Worm (Caenorhabditis elegans) whole organism, L2 larva: ENCODE results near the gene lipl-6.

Experiments used
- ZK546.5 ChIP-seq: sonication (generic microtip); optimal IDR thresholded peaks from 2 replicates; lab custom pipeline; 2017; ENCODE audit warnings: missing biosample characterization, missing genetic modification characterization
- alr-1 ChIP-seq: fragments of 150-350 bp; optimal IDR thresholded peaks from 2 replicates; lab custom pipeline; 2014; ENCODE audit warnings: missing biosample characterization, missing genetic modification characterization
- dmd-4 ChIP-seq: sonication (generic microtip); optimal IDR thresholded peaks from 2 replicates; lab custom pipeline; 2017; ENCODE audit warnings: missing biosample characterization, missing genetic modification characterization
- elt-3 ChIP-seq: sonication (generic microtip); optimal IDR thresholded peaks from 2 replicates; lab custom pipeline; 2017; ENCODE audit warnings: missing biosample characterization, missing genetic modification characterization
- fos-1 ChIP-seq: fragments of 150-350 bp; optimal IDR thresholded peaks from 2 replicates; lab custom pipeline; 2014; ENCODE audit warnings: missing biosample characterization, missing genetic modification characterization
- mab-5 ChIP-seq: fragments of 150-350 bp; optimal IDR thresholded peaks from 2 replicates; lab custom pipeline; 2014; ENCODE audit warnings: missing biosample characterization, missing genetic modification characterization
- nhr-10 ChIP-seq: sonication (generic microtip); optimal IDR thresholded peaks from 2 replicates; lab custom pipeline; 2017; ENCODE audit warnings: missing biosample characterization, missing genetic modification characterization
- nhr-25 ChIP-seq: fragments of 150-350 bp; sonication (generic microtip); optimal IDR thresholded peaks from 3 replicates; lab custom pipeline; 2014; ENCODE audit warnings: missing biosample characterization, missing genetic modification characterization
- nhr-6 ChIP-seq: fragments of 150-350 bp; optimal IDR thresholded peaks from 2 replicates; lab custom pipeline; 2014; ENCODE audit warnings: missing biosample characterization, missing genetic modification characterization
- sma-9 ChIP-seq, 2 experiments: fragments of 150-350 bp in 1 of 2; sonication (generic microtip) in 1 of 2; optimal IDR thresholded peaks; 2 replicates each; lab custom pipeline; 2014 to 2016; ENCODE audit warnings: missing genetic modification characterization in 2 of 2, mild to moderate bottlenecking in 1 of 2, missing biosample characterization in 1 of 2, missing compliant biosample characterization in 1 of 2, missing genetic modification reagents in 1 of 2, moderate library complexity in 1 of 2
- unc-39 ChIP-seq: fragments of 150-350 bp; optimal IDR thresholded peaks from 2 replicates; lab custom pipeline; 2014; ENCODE audit warnings: missing biosample characterization, missing genetic modification characterization
- unc-62 ChIP-seq: fragments of 150-350 bp; optimal IDR thresholded peaks from 2 replicates; lab custom pipeline; 2014; ENCODE audit warnings: missing biosample characterization, missing genetic modification reagents, missing genetic modification characterization

ce11 chrV:6901943-6902549, 32.1 kb downstream of the lipl-6 start:
- TF ChIP-seq nhr-25 (no peak), unc-39 (tag; lab: Kevin White, UChicago) (no peak), elt-3 (tag; lab: Kevin White, UChicago) (no peak), nhr-10 (tag; lab: Kevin White, UChicago) (no peak), nhr-6 (tag; lab: Kevin White, UChicago) (no peak), unc-62 (no peak), fos-1 (no peak), ZK546.5 (no peak), sma-9 (GFP tag; optimal IDR thresholded peaks at IDR 0.05; lab: Kevin White, UChicago) (no peak), sma-9 (tag; optimal IDR thresholded peaks at IDR 0.05; lab: Kevin White, UChicago) (no peak), mab-5 (no peak), dmd-4 (tag; lab: Kevin White, UChicago) (no peak), alr-1 (tag; lab: Kevin White, UChicago) (no peak)
